Fruit fly (Drosophila melanogaster): ENCODE data around the gene Nnk.

- no peak for TF ChIP-seq Myc (optimal IDR thresholded peaks at IDR 0.05)
- no peak for TF ChIP-seq psq (optimal IDR thresholded peaks at IDR 0.05)
- TF ChIP-seq ttk (optimal IDR thresholded peaks at IDR 0.05), result no peak
- TF ChIP-seq insv (optimal IDR thresholded peaks at IDR 0.05), result no peak
Observed at dm6 chr3R:17762261-17762660, 42.8 kb downstream of the Nnk start.
